Worm (Caenorhabditis elegans): ENCODE measurements around the gene slc-17.2.

The slc-17.2 gene

ce11 chrIII:9408304-9408703, 18.4 kb upstream of the slc-17.2 start:
- peak; percentile 90 for TF ChIP-seq snpc-4 (tag; optimal IDR thresholded peaks at IDR 0.05)
- peak; percentile 24 for TF ChIP-seq lin-15B (tag; optimal IDR thresholded peaks at IDR 0.05)

- no peak for TF ChIP-seq ama-1 (optimal IDR thresholded peaks at IDR 0.05)
- TF ChIP-seq zag-1 (tag; optimal IDR thresholded peaks at IDR 0.05), result no peak
- TF ChIP-seq nfya-1 (tag; optimal IDR thresholded peaks at IDR 0.05; ENCODE audit: insufficient read depth), result peak; percentile 73
- TF ChIP-seq lin-39 (tag; optimal IDR thresholded peaks at IDR 0.05), result peak; percentile 31
- peak; percentile 9 for TF ChIP-seq lsy-12 (tag; optimal IDR thresholded peaks at IDR 0.05)
- peak; percentile 19 for TF ChIP-seq tbx-2 (tag; optimal IDR thresholded peaks at IDR 0.05)
- TF ChIP-seq skn-1 (tag; optimal IDR thresholded peaks at IDR 0.05), result peak; percentile 31
- no peak for TF ChIP-seq nhr-28 (tag; optimal IDR thresholded peaks at IDR 0.05)
- TF ChIP-seq nhr-23 (tag; optimal IDR thresholded peaks at IDR 0.05), result peak; percentile 61
- no peak for TF ChIP-seq egl-27 (tag; optimal IDR thresholded peaks at IDR 0.05)
- peak; percentile 95 for TF ChIP-seq lin-15B (tag; optimal IDR thresholded peaks at IDR 0.05)
- peak; percentile 40 for TF ChIP-seq pha-4 (tag; optimal IDR thresholded peaks at IDR 0.05)
- no peak for TF ChIP-seq fos-1 (tag; optimal IDR thresholded peaks at IDR 0.05)
- TF ChIP-seq ztf-11 (tag; optimal IDR thresholded peaks at IDR 0.05), result no peak
- TF ChIP-seq nhr-43 (tag; optimal IDR thresholded peaks at IDR 0.05; ENCODE audit: poor library complexity, severe bottlenecking), result peak; percentile 59
- no peak for TF ChIP-seq nhr-237 (tag; optimal IDR thresholded peaks at IDR 0.05)
- no peak for TF ChIP-seq nhr-11 (tag; optimal IDR thresholded peaks at IDR 0.05)
- TF ChIP-seq aly-2 (tag; optimal IDR thresholded peaks at IDR 0.05), result no peak
- peak; percentile 41 for TF ChIP-seq nhr-25 (tag; optimal IDR thresholded peaks at IDR 0.05)
- TF ChIP-seq ceh-16 (tag; optimal IDR thresholded peaks at IDR 0.05), result no peak
- peak; percentile 52 for TF ChIP-seq nhr-77 (tag; optimal IDR thresholded peaks at IDR 0.05)
- peak; percentile 7 for TF ChIP-seq fkh-10 (GFP tag; optimal IDR thresholded peaks at IDR 0.05)
- no peak for TF ChIP-seq ztf-4 (tag; optimal IDR thresholded peaks at IDR 0.05)
- no peak for TF ChIP-seq ZK546.5 (tag; optimal IDR thresholded peaks at IDR 0.05)
- TF ChIP-seq R02D3.7 (tag; optimal IDR thresholded peaks at IDR 0.05), result peak; percentile 97
- no peak for TF ChIP-seq egl-5 (tag; optimal IDR thresholded peaks at IDR 0.05)
- no peak for TF ChIP-seq elt-3 (tag; optimal IDR thresholded peaks at IDR 0.05)
- TF ChIP-seq nhr-76 (tag; optimal IDR thresholded peaks at IDR 0.05), result no peak
- TF ChIP-seq unc-39 (tag; optimal IDR thresholded peaks at IDR 0.05), result no peak
- peak; percentile 19 for TF ChIP-seq jun-1 (tag; optimal IDR thresholded peaks at IDR 0.05)
- no peak for TF ChIP-seq fkh-2 (tag; optimal IDR thresholded peaks at IDR 0.05)
- TF ChIP-seq sea-2 (GFP tag; optimal IDR thresholded peaks at IDR 0.05), result no peak
- no peak for TF ChIP-seq eor-1 (tag; optimal IDR thresholded peaks at IDR 0.05)
- peak; percentile 30 for TF ChIP-seq hmg-11 (tag; optimal IDR thresholded peaks at IDR 0.05)
- no peak for TF ChIP-seq ceh-9 (tag; optimal IDR thresholded peaks at IDR 0.05)
- no peak for TF ChIP-seq nhr-67 (tag; optimal IDR thresholded peaks at IDR 0.05)
- TF ChIP-seq snpc-4 (tag; optimal IDR thresholded peaks at IDR 0.05), result peak; percentile 80
- TF ChIP-seq unc-62 (GFP tag; optimal IDR thresholded peaks at IDR 0.05), result no peak
- no peak for TF ChIP-seq mdl-1 (tag; optimal IDR thresholded peaks at IDR 0.05)
- TF ChIP-seq pqm-1 (tag; optimal IDR thresholded peaks at IDR 0.05), result peak; percentile 19
- peak; percentile 31 for TF ChIP-seq elt-2 (tag; optimal IDR thresholded peaks at IDR 0.05)
- TF ChIP-seq daf-12 (tag; optimal IDR thresholded peaks at IDR 0.05), result no peak
- no peak for TF ChIP-seq nhr-12 (tag; optimal IDR thresholded peaks at IDR 0.05)
- no peak for TF ChIP-seq ceh-82 (tag; optimal IDR thresholded peaks at IDR 0.05)
- TF ChIP-seq elt-1 (tag; optimal IDR thresholded peaks at IDR 0.05), result no peak
- peak; percentile 55 for TF ChIP-seq ceh-28 (tag; optimal IDR thresholded peaks at IDR 0.05)
- no peak for TF ChIP-seq mml-1 (tag; optimal IDR thresholded peaks at IDR 0.05)
Observed at ce11 chrIII:9406600-9406999, 16.7 kb upstream of the slc-17.2 start, which contains the start of gene T26G10.1. Gene T26G10.1 (minus strand): TSS chrIII:9406641.

Data from whole organism, L3 larva.